Worm (Caenorhabditis elegans) whole organism, midembryonic: Measurements from ENCODE around the gene ebax-1.

Source experiments
- T22C8.4 ChIP-seq: fragments of 200-800 bp; sonication (Bioruptor generic); IDR thresholded peaks from 2 replicates; pipeline ENCODE4 v1.3.6; 2022; ENCODE audit warnings: missing genetic modification characterization, missing compliant biosample characterization
- cog-1 ChIP-seq: sonication (generic microtip); optimal IDR thresholded peaks from 2 replicates; lab custom pipeline; 2016; ENCODE audit warnings: missing genetic modification characterization, missing compliant biosample characterization
- flt-1 ChIP-seq: fragments of 200-800 bp; sonication (Bioruptor generic); IDR thresholded peaks from 2 replicates; pipeline ENCODE4 v1.3.6; 2022; ENCODE audit warnings: missing genetic modification characterization, missing compliant biosample characterization
- klf-2 ChIP-seq: fragments of 200-800 bp; sonication (Bioruptor generic); conservative IDR thresholded peaks from 2 replicates; pipeline ENCODE4 v1.3.6; 2022; ENCODE audit warnings: missing genetic modification reagents, missing genetic modification characterization, missing compliant biosample characterization
- med-1 ChIP-seq: sonication (generic microtip); optimal IDR thresholded peaks from 2 replicates; lab custom pipeline; 2017; ENCODE audit warnings: missing genetic modification characterization, mild to moderate bottlenecking, missing compliant biosample characterization, antibody characterized with exemption, missing genetic modification reagents; ENCODE audit not compliant: insufficient read depth
- ref-1 ChIP-seq: fragments of 200-800 bp; sonication (Bioruptor generic); conservative IDR thresholded peaks from 2 replicates; pipeline ENCODE4 v1.3.6; 2022; ENCODE audit warnings: missing genetic modification reagents, missing genetic modification characterization, missing compliant biosample characterization
- tab-1 ChIP-seq: fragments of 200-800 bp; sonication (Bioruptor generic); IDR thresholded peaks from 2 replicates; pipeline ENCODE4 v1.3.6; 2022; ENCODE audit warnings: missing genetic modification characterization, missing compliant biosample characterization
- ztf-29 ChIP-seq: fragments of 200-800 bp; sonication (Bioruptor generic); IDR thresholded peaks from 2 replicates; pipeline ENCODE4 v1.3.6; 2022; ENCODE audit warnings: missing genetic modification reagents, missing genetic modification characterization, missing compliant biosample characterization

ce11 chrIV:10245666-10246210, 41.0 kb upstream of the ebax-1 start, which contains the start of gene F01G10.10:
- TF ChIP-seq T22C8.4 (GFP tag; lab: Robert Waterston, UW) (no peak), tab-1 (no peak), klf-2 (GFP tag; lab: Robert Waterston, UW) (no peak), ref-1 (GFP tag; lab: Robert Waterston, UW) (no peak), cog-1 (no peak), flt-1 (no peak), ztf-29 (GFP tag; lab: Robert Waterston, UW) (no peak), med-1 (GFP tag; lab: Kevin White, UChicago) (no peak)
